Worm (Caenorhabditis elegans) whole organism, midembryonic: Measurements from ENCODE around the gene Y37E11AL.3.

Experiments used
- T22C8.4 ChIP-seq: fragments of 200-800 bp; sonication (Bioruptor generic); IDR thresholded peaks from 2 replicates; pipeline ENCODE4 v1.3.6; 2022; ENCODE audit warnings: missing genetic modification characterization, missing compliant biosample characterization
- cog-1 ChIP-seq: sonication (generic microtip); optimal IDR thresholded peaks from 2 replicates; lab custom pipeline; 2016; ENCODE audit warnings: missing genetic modification characterization, missing compliant biosample characterization
- flt-1 ChIP-seq: fragments of 200-800 bp; sonication (Bioruptor generic); IDR thresholded peaks from 2 replicates; pipeline ENCODE4 v1.3.6; 2022; ENCODE audit warnings: missing genetic modification characterization, missing compliant biosample characterization
- med-1 ChIP-seq: sonication (generic microtip); optimal IDR thresholded peaks from 2 replicates; lab custom pipeline; 2017; ENCODE audit warnings: missing genetic modification characterization, mild to moderate bottlenecking, missing compliant biosample characterization, antibody characterized with exemption, missing genetic modification reagents; ENCODE audit not compliant: insufficient read depth
- ref-1 ChIP-seq: fragments of 200-800 bp; sonication (Bioruptor generic); conservative IDR thresholded peaks from 2 replicates; pipeline ENCODE4 v1.3.6; 2022; ENCODE audit warnings: missing genetic modification reagents, missing genetic modification characterization, missing compliant biosample characterization
- tab-1 ChIP-seq: fragments of 200-800 bp; sonication (Bioruptor generic); IDR thresholded peaks from 2 replicates; pipeline ENCODE4 v1.3.6; 2022; ENCODE audit warnings: missing genetic modification characterization, missing compliant biosample characterization
- ztf-23 ChIP-seq: fragments of 200-800 bp; sonication (Bioruptor generic); IDR thresholded peaks from 2 replicates; pipeline ENCODE4 v1.3.6; 2022; ENCODE audit warnings: missing genetic modification reagents, missing genetic modification characterization, missing compliant biosample characterization
- ztf-29 ChIP-seq: fragments of 200-800 bp; sonication (Bioruptor generic); IDR thresholded peaks from 2 replicates; pipeline ENCODE4 v1.3.6; 2022; ENCODE audit warnings: missing genetic modification reagents, missing genetic modification characterization, missing compliant biosample characterization

DNA sequence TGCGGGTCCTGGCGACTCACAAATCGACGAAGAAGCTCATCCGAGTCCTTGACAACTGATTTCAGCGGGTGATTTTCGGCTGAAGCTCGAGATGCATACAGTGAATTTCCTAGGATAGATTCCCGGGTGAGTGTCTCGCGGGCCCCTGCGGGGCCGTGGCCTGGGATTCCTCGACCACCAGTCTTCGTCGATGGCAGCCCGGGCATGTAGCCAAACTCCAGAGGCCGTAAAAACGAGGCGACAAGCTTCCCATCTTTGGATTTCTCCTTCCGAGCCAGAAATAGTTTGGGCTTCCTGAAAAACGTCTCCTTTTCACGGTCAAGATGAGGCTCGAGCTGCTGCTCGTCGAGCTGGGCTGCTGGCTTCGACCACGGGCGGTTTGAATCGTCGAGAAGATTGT is 6.7 kb upstream of the Y37E11AL.3 start:
- TF ChIP-seq ref-1 (GFP tag; lab: Robert Waterston, UW) (no peak), ztf-23 (GFP tag; lab: Robert Waterston, UW) (no peak), med-1 (GFP tag; lab: Kevin White, UChicago) (no peak), ztf-29 (no peak), flt-1 (no peak), tab-1 (GFP tag; lab: Robert Waterston, UW) (no peak), T22C8.4 (GFP tag; lab: Robert Waterston, UW) (no peak), cog-1 (tag; lab: Kevin White, UChicago) (no peak)
